Worm (Caenorhabditis elegans): Measurements from ENCODE around the gene cyp-33B1.

Gene cyp-33B1

DNA sequence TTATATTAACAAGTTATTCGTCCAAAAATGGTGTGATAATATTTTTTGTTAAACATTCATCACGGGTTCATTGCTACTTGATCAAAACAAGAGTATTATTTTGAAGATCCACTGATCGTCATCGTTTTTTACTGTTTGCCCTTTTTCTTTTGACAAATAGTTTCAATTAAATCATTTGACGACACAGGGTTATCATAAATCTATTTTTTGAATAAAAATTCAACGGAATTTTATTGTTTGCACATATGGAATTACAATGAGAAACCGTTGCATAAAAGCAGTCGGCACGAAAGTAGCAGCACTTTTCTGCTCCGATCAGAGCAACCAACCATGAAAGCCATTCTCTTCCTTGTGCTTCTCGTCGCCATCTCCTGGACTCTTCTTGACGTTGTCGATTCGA, 26.5 kb downstream of the cyp-33B1 start, which contains the start of gene fip-2:
Gene fip-2 (plus strand): TSS at position 301 of the 400 bp plus-strand sequence.
- no peak for TF ChIP-seq lin-13 (GFP tag; optimal IDR thresholded peaks at IDR 0.05)
- TF ChIP-seq vab-15 (tag; optimal IDR thresholded peaks at IDR 0.05), result no peak
- TF ChIP-seq ets-5 (GFP tag; IDR thresholded peaks at IDR 0.05), result no peak
- TF ChIP-seq unc-130 (tag; optimal IDR thresholded peaks at IDR 0.05), result no peak
- no peak for TF ChIP-seq isw-1 (GFP tag; IDR thresholded peaks at IDR 0.05)
- TF ChIP-seq nhr-85 (tag), result no peak
- no peak for TF ChIP-seq sox-4 (tag; optimal IDR thresholded peaks at IDR 0.05)
- no peak for TF ChIP-seq lin-35 (GFP tag; optimal IDR thresholded peaks at IDR 0.05)
- TF ChIP-seq snu-23 (GFP tag; optimal IDR thresholded peaks at IDR 0.05), result no peak
- TF ChIP-seq pag-3 (tag; optimal IDR thresholded peaks at IDR 0.05; ENCODE audit: borderline replicate concordance, insufficient read depth), result no peak
- TF ChIP-seq lin-39 (tag; optimal IDR thresholded peaks at IDR 0.05), result no peak
- no peak for TF ChIP-seq dpl-1 (GFP tag; optimal IDR thresholded peaks at IDR 0.05)

DNA sequence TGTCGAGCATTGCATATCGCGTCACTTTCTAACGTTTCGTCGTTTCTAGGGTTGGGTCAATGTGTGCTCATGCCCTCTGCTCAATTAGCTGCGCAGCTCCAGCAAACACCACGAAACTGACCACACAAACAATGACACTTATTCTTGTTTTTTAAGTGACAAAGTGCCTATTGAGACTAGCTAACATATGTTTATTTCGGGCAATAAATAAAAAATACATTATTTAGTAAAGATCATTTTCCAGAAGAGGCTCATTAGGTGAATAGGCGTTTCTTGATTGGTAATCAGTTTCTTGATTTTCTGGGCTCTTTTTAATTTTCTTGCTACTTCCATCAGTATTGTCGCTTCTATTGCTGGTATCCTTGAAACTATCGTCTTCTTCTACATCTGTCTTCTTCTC, 28.6 kb downstream of the cyp-33B1 start, which contains the start of gene T27E4.5:
Gene T27E4.5 (minus strand): TSS at position 101 of the 400 bp plus-strand sequence.
- TF ChIP-seq elt-3 (tag; optimal IDR thresholded peaks at IDR 0.05) (no peak), F16B12.6 (tag; optimal IDR thresholded peaks at IDR 0.05) (no peak), blmp-1 (tag; optimal IDR thresholded peaks at IDR 0.05) (no peak), fkh-8 (tag; optimal IDR thresholded peaks at IDR 0.05) (no peak), snpc-4 (tag; optimal IDR thresholded peaks at IDR 0.05) (no peak), swsn-7 (tag; optimal IDR thresholded peaks at IDR 0.05) (no peak), xbp-1 (tag; optimal IDR thresholded peaks at IDR 0.05) (no peak), ztf-11 (tag; optimal IDR thresholded peaks at IDR 0.05) (no peak)

ce11 chrV:9073322-9074038, 32.4 kb downstream of the cyp-33B1 start, which contains the start of gene oac-50:
Gene oac-50, minus strand, starts transcription at chrV:9073540.
- no peak for TF ChIP-seq ceh-90 (tag; optimal IDR thresholded peaks at IDR 0.05)
- peak; percentile 14 for TF ChIP-seq tbx-2 (tag; optimal IDR thresholded peaks at IDR 0.05)
- no peak for TF ChIP-seq hlh-17 (GFP tag; optimal IDR thresholded peaks at IDR 0.05; ENCODE audit: borderline replicate concordance)
- TF ChIP-seq Y116A8C.19 (tag; optimal IDR thresholded peaks at IDR 0.05; ENCODE audit: borderline replicate concordance), result no peak
- TF ChIP-seq nhr-84 (tag; optimal IDR thresholded peaks at IDR 0.05), result no peak
- no peak for TF ChIP-seq alr-1 (tag; optimal IDR thresholded peaks at IDR 0.05; ENCODE audit: borderline replicate concordance)
- TF ChIP-seq ceh-8 (GFP tag; optimal IDR thresholded peaks at IDR 0.05), result no peak
- peak in 1 of 2 experiments; percentile 24 for TF ChIP-seq lsy-2 (tag; optimal IDR thresholded peaks at IDR 0.05)
- no peak for TF ChIP-seq nhr-90 (tag; optimal IDR thresholded peaks at IDR 0.05; ENCODE audit: poor library complexity)
- no peak for TF ChIP-seq nhr-237 (tag; optimal IDR thresholded peaks at IDR 0.05)
- TF ChIP-seq dsc-1 (tag; optimal IDR thresholded peaks at IDR 0.05), result no peak
- TF ChIP-seq snpc-4 (tag; optimal IDR thresholded peaks at IDR 0.05), result no peak
- peak in 1 of 2 experiments; percentile 12 for TF ChIP-seq lin-35 (GFP tag; optimal IDR thresholded peaks at IDR 0.05)
- no peak for TF ChIP-seq irx-1 (tag; optimal IDR thresholded peaks at IDR 0.05)
- no peak for TF ChIP-seq pqm-1 (tag; optimal IDR thresholded peaks at IDR 0.05)
- no peak for TF ChIP-seq skn-1 (tag; optimal IDR thresholded peaks at IDR 0.05)
- no peak for TF ChIP-seq lin-15B (tag; optimal IDR thresholded peaks at IDR 0.05)
- TF ChIP-seq egl-27 (tag; optimal IDR thresholded peaks at IDR 0.05), result no peak
- no peak for TF ChIP-seq sox-4 (tag; optimal IDR thresholded peaks at IDR 0.05)
- no peak for TF ChIP-seq vab-15 (tag; optimal IDR thresholded peaks at IDR 0.05)
- TF ChIP-seq tlp-1 (tag; optimal IDR thresholded peaks at IDR 0.05), result no peak
- TF ChIP-seq zip-4 (GFP tag; optimal IDR thresholded peaks at IDR 0.05), result no peak
- TF ChIP-seq fkh-10 (GFP tag; optimal IDR thresholded peaks at IDR 0.05), result no peak
- no peak for TF ChIP-seq C04F5.9 (tag; optimal IDR thresholded peaks at IDR 0.05)
- no peak for TF ChIP-seq nhr-20 (tag; optimal IDR thresholded peaks at IDR 0.05)
- no peak for TF ChIP-seq mab-9 (GFP tag; IDR thresholded peaks at IDR 0.05)
- no peak for TF ChIP-seq jun-1 (tag; optimal IDR thresholded peaks at IDR 0.05)
- TF ChIP-seq ces-1 (GFP tag; optimal IDR thresholded peaks at IDR 0.05), result no peak
- no peak for TF ChIP-seq unc-86 (tag; optimal IDR thresholded peaks at IDR 0.05)
- TF ChIP-seq nhr-77 (tag; optimal IDR thresholded peaks at IDR 0.05), result no peak
- TF ChIP-seq mdl-1 (tag; optimal IDR thresholded peaks at IDR 0.05), result peak in 1 of 2 experiments; percentile 22
